Fruit fly (Drosophila melanogaster): ENCODE measurements around the gene Atg1.

Atg1 gene

dm6 chr3L:12796077-12796641, 8.8 kb downstream of the Atg1 start (continued):
- TF ChIP-seq tx (GFP tag; optimal IDR thresholded peaks at IDR 0.05), result no peak
- TF ChIP-seq tio (GFP tag; optimal IDR thresholded peaks at IDR 0.05), result no peak
- peak; percentile 50 for TF ChIP-seq sug (tag; optimal IDR thresholded peaks at IDR 0.05)
- TF ChIP-seq CG9609 (GFP tag; optimal IDR thresholded peaks at IDR 0.05), result no peak
- TF ChIP-seq repo (GFP tag; optimal IDR thresholded peaks at IDR 0.05), result no peak
- TF ChIP-seq CG8281 (tag; optimal IDR thresholded peaks at IDR 0.05), result no peak
- no peak for TF ChIP-seq dm (GFP tag; optimal IDR thresholded peaks at IDR 0.05)
- peak; percentile 36; the same call in 1 of the 2 replicates for TF ChIP-seq NFAT (GFP tag; IDR thresholded peaks at IDR 0.05)
- no peak for TF ChIP-seq Dek (tag; optimal IDR thresholded peaks at IDR 0.05)
- TF ChIP-seq jigr1 (GFP tag; IDR thresholded peaks at IDR 0.05), result no peak
- no peak for TF ChIP-seq Awh (GFP tag; IDR thresholded peaks at IDR 0.05)
- TF ChIP-seq Mrtf (GFP tag; IDR thresholded peaks at IDR 0.05), result no peak
- TF ChIP-seq ind (GFP tag; optimal IDR thresholded peaks at IDR 0.05), result no peak
- TF ChIP-seq Asciz (GFP tag; optimal IDR thresholded peaks at IDR 0.05), result no peak
- TF ChIP-seq CG7372 (GFP tag; IDR thresholded peaks at IDR 0.05), result no peak
- no peak for TF ChIP-seq cato (GFP tag; optimal IDR thresholded peaks at IDR 0.05; ENCODE audit: borderline replicate concordance)
- no peak for TF ChIP-seq prd (optimal IDR thresholded peaks at IDR 0.05)
- TF ChIP-seq prd (GFP tag; IDR thresholded peaks at IDR 0.05), result no peak
- TF ChIP-seq CG11696 (GFP tag; IDR thresholded peaks at IDR 0.05), result no peak
- TF ChIP-seq CG10654 (GFP tag; optimal IDR thresholded peaks at IDR 0.05), result no peak
- no peak for TF ChIP-seq Lim3 (GFP tag; IDR thresholded peaks at IDR 0.05)
- no peak for TF ChIP-seq CG16863 (GFP tag; optimal IDR thresholded peaks at IDR 0.05)
- TF ChIP-seq slbo (GFP tag; IDR thresholded peaks at IDR 0.05), result peak; percentile 25; the same call in 1 of the 2 replicates
- no peak for TF ChIP-seq CG6689 (GFP tag; IDR thresholded peaks at IDR 0.05)
- TF ChIP-seq Sox102F (GFP tag; optimal IDR thresholded peaks at IDR 0.05), result no peak
- peak; percentile 67; the same call in 1 of the 4 replicates for TF ChIP-seq chinmo (GFP tag; IDR thresholded peaks at IDR 0.05; ENCODE audit: partially characterized antibody)
- TF ChIP-seq psq (GFP tag; optimal IDR thresholded peaks at IDR 0.05), result no peak
- TF ChIP-seq Jarid2 (GFP tag; optimal IDR thresholded peaks at IDR 0.05), result no peak
- no peak for TF ChIP-seq Nf-YC (tag; optimal IDR thresholded peaks at IDR 0.05)
- no peak for TF ChIP-seq tup (GFP tag; optimal IDR thresholded peaks at IDR 0.05)
- TF ChIP-seq CG3995 (GFP tag; optimal IDR thresholded peaks at IDR 0.05), result no peak
- no peak for TF ChIP-seq danr (GFP tag; IDR thresholded peaks at IDR 0.05)
- TF ChIP-seq gro (GFP tag; optimal IDR thresholded peaks at IDR 0.05), result no peak
- peak; percentile 28 for TF ChIP-seq wek (GFP tag; optimal IDR thresholded peaks at IDR 0.05)
- TF ChIP-seq Sox100B (GFP tag; optimal IDR thresholded peaks at IDR 0.05), result no peak
- TF ChIP-seq Gsc (GFP tag; IDR thresholded peaks at IDR 0.05), result no peak
- TF ChIP-seq CG8290 (GFP tag; optimal IDR thresholded peaks at IDR 0.05), result no peak
- TF ChIP-seq CG8290 (tag; optimal IDR thresholded peaks at IDR 0.05), result peak in 1 of 2 experiments; percentile 46
- no peak for TF ChIP-seq CG9215 (GFP tag; IDR thresholded peaks at IDR 0.05)
- TF ChIP-seq Hsf (GFP tag; optimal IDR thresholded peaks at IDR 0.05), result no peak
- no peak for TF ChIP-seq Bdp1 (GFP tag; optimal IDR thresholded peaks at IDR 0.05)
- TF ChIP-seq CHES-1-like (GFP tag; optimal IDR thresholded peaks at IDR 0.05), result no peak
- TF ChIP-seq Side (GFP tag; optimal IDR thresholded peaks at IDR 0.05), result no peak
- TF ChIP-seq Hr39 (optimal IDR thresholded peaks at IDR 0.05), result no peak
- no peak for TF ChIP-seq NK7.1 (GFP tag; optimal IDR thresholded peaks at IDR 0.05)
- no peak for TF ChIP-seq Dref (GFP tag; IDR thresholded peaks at IDR 0.05)
- no peak for TF ChIP-seq bsh (GFP tag; optimal IDR thresholded peaks at IDR 0.05)
- TF ChIP-seq cas (GFP tag; IDR thresholded peaks at IDR 0.05), result no peak
- TF ChIP-seq abd-A (tag; optimal IDR thresholded peaks at IDR 0.05), result peak; percentile 35
- peak; percentile 25 for TF ChIP-seq cwo (GFP tag; optimal IDR thresholded peaks at IDR 0.05)
- TF ChIP-seq CG8944 (GFP tag; optimal IDR thresholded peaks at IDR 0.05), result no peak
- TF ChIP-seq CG9817 (tag; optimal IDR thresholded peaks at IDR 0.05), result no peak
- TF ChIP-seq sd (tag; optimal IDR thresholded peaks at IDR 0.05), result peak; percentile 52

All from whole organism, embryonic.